Worm (Caenorhabditis elegans) whole organism, L4 larva: ENCODE measurements around the gene Y22D7AR.3.

Experiments
- D1046.2 ChIP-seq: fragments of 200-800 bp; sonication (Bioruptor generic); IDR thresholded peaks from 2 replicates; pipeline ENCODE4 v1.3.6; 2022; ENCODE audit warnings: missing genetic modification characterization, missing compliant biosample characterization
- F10B5.3 ChIP-seq: sonication (generic microtip); optimal IDR thresholded peaks from 2 replicates; lab custom pipeline; 2016; ENCODE audit warnings: mild to moderate bottlenecking, missing genetic modification characterization, missing compliant biosample characterization
- T20F7.1 ChIP-seq: fragments of 200-800 bp; sonication (Bioruptor generic); optimal IDR thresholded peaks from 2 replicates; lab custom pipeline; 2018; ENCODE audit warnings: mild to moderate bottlenecking, missing genetic modification characterization, missing compliant biosample characterization
- Y48G9A.11 ChIP-seq: fragments of 200-800 bp; sonication (Bioruptor generic); IDR thresholded peaks from 2 replicates; pipeline ENCODE4 v1.3.6; 2022; ENCODE audit warnings: missing genetic modification reagents, missing genetic modification characterization, missing compliant biosample characterization
- Y5F2A.4 ChIP-seq: fragments of 200-800 bp; sonication (Bioruptor generic); optimal IDR thresholded peaks from 2 replicates; lab custom pipeline; 2018; ENCODE audit warnings: mild to moderate bottlenecking, missing genetic modification characterization, missing compliant biosample characterization
- aly-2 ChIP-seq: sonication (generic microtip); optimal IDR thresholded peaks from 2 replicates; lab custom pipeline; 2018; ENCODE audit warnings: missing biosample characterization, missing genetic modification characterization
- ama-1 ChIP-seq: fragments of 150-350 bp; optimal IDR thresholded peaks from 2 replicates; lab custom pipeline; 2014; ENCODE audit warnings: inconsistent platforms, mixed read lengths
- ceh-20 ChIP-seq: fragments of 200-800 bp; sonication (Bioruptor generic); IDR thresholded peaks from 2 replicates; pipeline ENCODE4 v1.3.6; 2022; ENCODE audit warnings: missing genetic modification reagents, missing genetic modification characterization, missing compliant biosample characterization
- ceh-28 ChIP-seq: fragments of 150-350 bp; optimal IDR thresholded peaks from 2 replicates; lab custom pipeline; 2014; ENCODE audit warnings: missing biosample characterization, missing genetic modification reagents, missing genetic modification characterization
- ceh-32 ChIP-seq: sonication (generic microtip); optimal IDR thresholded peaks from 2 replicates; lab custom pipeline; 2016; ENCODE audit warnings: mild to moderate bottlenecking, missing genetic modification characterization, missing compliant biosample characterization; ENCODE audit not compliant: poor library complexity
- ceh-44 ChIP-seq: fragments of 200-800 bp; sonication (Bioruptor generic); IDR thresholded peaks from 2 replicates; pipeline ENCODE4 v1.3.6; 2022; ENCODE audit warnings: missing genetic modification reagents, missing genetic modification characterization, missing compliant biosample characterization
- ceh-62 ChIP-seq: sonication (generic microtip); optimal IDR thresholded peaks from 2 replicates; lab custom pipeline; 2017; ENCODE audit warnings: missing biosample characterization, missing genetic modification characterization
- ceh-82 ChIP-seq: sonication (generic microtip); optimal IDR thresholded peaks from 2 replicates; lab custom pipeline; 2017; ENCODE audit warnings: missing biosample characterization, missing genetic modification characterization
- cey-2 ChIP-seq: sonication (generic microtip); optimal IDR thresholded peaks from 3 replicates; lab custom pipeline; 2017; ENCODE audit warnings: missing genetic modification characterization, mild to moderate bottlenecking, missing compliant biosample characterization, antibody characterized with exemption, borderline replicate concordance; ENCODE audit not compliant: insufficient read depth
- ctbp-1 ChIP-seq: fragments of 200-800 bp; sonication (Bioruptor generic); IDR thresholded peaks from 2 replicates; pipeline ENCODE4 v1.3.6; 2022; ENCODE audit warnings: missing genetic modification reagents, missing genetic modification characterization, missing compliant biosample characterization
- daf-8 ChIP-seq: fragments of 200-800 bp; sonication (Bioruptor generic); IDR thresholded peaks from 2 replicates; pipeline ENCODE4 v1.3.6; 2022; ENCODE audit warnings: missing genetic modification characterization, missing compliant biosample characterization
- dmd-8 ChIP-seq: fragments of 200-800 bp; sonication (Bioruptor generic); IDR thresholded peaks from 2 replicates; pipeline ENCODE4 v1.3.6; 2022; ENCODE audit warnings: missing genetic modification characterization, missing compliant biosample characterization
- dpl-1 ChIP-seq: fragments of 150-350 bp; optimal IDR thresholded peaks from 2 replicates; lab custom pipeline; 2014; ENCODE audit warnings: missing biosample characterization, missing genetic modification reagents, missing genetic modification characterization
- egl-27 ChIP-seq: sonication (generic microtip); optimal IDR thresholded peaks from 3 replicates; lab custom pipeline; 2017; ENCODE audit warnings: missing biosample characterization, missing genetic modification reagents, missing genetic modification characterization
- egl-43 ChIP-seq: fragments of 200-800 bp; sonication (Bioruptor generic); IDR thresholded peaks from 2 replicates; pipeline ENCODE4 v1.3.6; 2022; ENCODE audit warnings: missing genetic modification reagents, missing genetic modification characterization, missing compliant biosample characterization
- fkh-10 ChIP-seq: fragments of 150-350 bp; optimal IDR thresholded peaks from 2 replicates; lab custom pipeline; 2014; ENCODE audit warnings: missing biosample characterization, missing genetic modification reagents, missing genetic modification characterization
- hmg-1.1 ChIP-seq: fragments of 200-800 bp; sonication (Bioruptor generic); IDR thresholded peaks from 2 replicates; pipeline ENCODE4 v1.3.6; 2022; ENCODE audit warnings: missing genetic modification reagents, missing genetic modification characterization, missing compliant biosample characterization
- lim-7 ChIP-seq: fragments of 200-800 bp; sonication (Bioruptor generic); IDR thresholded peaks from 2 replicates; pipeline ENCODE4 v1.3.6; 2022; ENCODE audit warnings: missing genetic modification characterization, missing compliant biosample characterization
- lin-1 ChIP-seq: fragments of 200-800 bp; sonication (Bioruptor generic); IDR thresholded peaks from 2 replicates; pipeline ENCODE4 v1.3.6; 2022; ENCODE audit warnings: missing genetic modification reagents, missing genetic modification characterization, missing compliant biosample characterization
- lin-13 ChIP-seq: fragments of 150-350 bp; optimal IDR thresholded peaks from 2 replicates; lab custom pipeline; 2014; ENCODE audit warnings: missing biosample characterization, missing genetic modification reagents, missing genetic modification characterization
- lin-29 ChIP-seq: fragments of 200-800 bp; sonication (Bioruptor generic); IDR thresholded peaks from 2 replicates; pipeline ENCODE4 v1.3.6; 2022; ENCODE audit warnings: missing genetic modification reagents, missing genetic modification characterization, missing compliant biosample characterization
- lin-38 ChIP-seq: fragments of 200-800 bp; sonication (Bioruptor generic); IDR thresholded peaks from 2 replicates; pipeline ENCODE4 v1.3.6; 2022; ENCODE audit warnings: missing genetic modification reagents, missing genetic modification characterization, missing compliant biosample characterization
- madf-5 ChIP-seq, 2 experiments: fragments of 200-800 bp; sonication (Bioruptor generic); IDR thresholded peaks; 2 replicates each; pipeline ENCODE4 v1.3.6; 2022; ENCODE audit warnings: missing compliant biosample characterization in 2 of 2, missing genetic modification characterization in 2 of 2
- mdl-1 ChIP-seq, 2 experiments: fragments of 150-350 bp in 1 of 2; sonication (generic microtip) in 1 of 2; optimal IDR thresholded peaks; 2 replicates each; lab custom pipeline; 2014 to 2017; ENCODE audit warnings: missing biosample characterization in 2 of 2, missing genetic modification characterization in 2 of 2
- mep-1 ChIP-seq: fragments of 150-350 bp; sonication (generic microtip); optimal IDR thresholded peaks from 3 replicates; lab custom pipeline; 2014; ENCODE audit warnings: missing biosample characterization, missing genetic modification characterization
- mxl-2 ChIP-seq: fragments of 200-800 bp; sonication (Bioruptor generic); conservative IDR thresholded peaks from 2 replicates; pipeline ENCODE4 v1.3.6; 2022; ENCODE audit warnings: missing genetic modification reagents, missing genetic modification characterization, missing compliant biosample characterization
- mxl-3 ChIP-seq: fragments of 200-800 bp; sonication (Bioruptor generic); optimal IDR thresholded peaks from 2 replicates; lab custom pipeline; 2018; ENCODE audit warnings: mild to moderate bottlenecking, missing genetic modification characterization, missing compliant biosample characterization
- nhr-10 ChIP-seq: fragments of 150-350 bp; optimal IDR thresholded peaks from 2 replicates; lab custom pipeline; 2014; ENCODE audit warnings: missing biosample characterization, missing genetic modification characterization
- nhr-111 ChIP-seq: fragments of 200-800 bp; sonication (Bioruptor generic); optimal IDR thresholded peaks from 2 replicates; lab custom pipeline; 2018; ENCODE audit warnings: mild to moderate bottlenecking, missing genetic modification characterization, missing compliant biosample characterization
- nhr-237 ChIP-seq: sonication (generic microtip); optimal IDR thresholded peaks from 2 replicates; lab custom pipeline; 2017; ENCODE audit warnings: missing biosample characterization, missing genetic modification characterization
- nhr-25 ChIP-seq: sonication (generic microtip); optimal IDR thresholded peaks from 2 replicates; lab custom pipeline; 2017; ENCODE audit warnings: missing genetic modification characterization, mild to moderate bottlenecking, missing compliant biosample characterization, antibody characterized with exemption, moderate library complexity, borderline replicate concordance; ENCODE audit not compliant: insufficient read depth
- nhr-76 ChIP-seq: fragments of 150-350 bp; optimal IDR thresholded peaks from 2 replicates; lab custom pipeline; 2014; ENCODE audit warnings: missing biosample characterization, missing genetic modification characterization
- nhr-77 ChIP-seq: fragments of 150-350 bp; optimal IDR thresholded peaks from 2 replicates; lab custom pipeline; 2014; ENCODE audit warnings: missing biosample characterization, missing genetic modification characterization
- pha-4 ChIP-seq, 2 experiments: fragments of 150-350 bp in 1 of 2; fragments of 200-800 bp in 1 of 2; sonication (Bioruptor generic) in 1 of 2; IDR thresholded peaks in 1 of 2; optimal IDR thresholded peaks in 1 of 2; 2 replicates each; pipeline versions ENCODE4 v1.3.6 to Lab custom; 2014 to 2022; ENCODE audit warnings: missing genetic modification characterization in 2 of 2, missing genetic modification reagents in 2 of 2, missing biosample characterization in 1 of 2, missing compliant biosample characterization in 1 of 2
- php-3 ChIP-seq: fragments of 200-800 bp; sonication (Bioruptor generic); IDR thresholded peaks from 2 replicates; pipeline ENCODE4 v1.3.6; 2022; ENCODE audit warnings: missing genetic modification reagents, missing genetic modification characterization, missing compliant biosample characterization
- saeg-2 ChIP-seq: fragments of 200-800 bp; sonication (Bioruptor generic); IDR thresholded peaks from 2 replicates; pipeline ENCODE4 v1.3.6; 2022; ENCODE audit warnings: missing genetic modification reagents, missing genetic modification characterization, missing compliant biosample characterization
- snpc-1.2 ChIP-seq: fragments of 200-800 bp; sonication (Bioruptor generic); IDR thresholded peaks from 2 replicates; pipeline ENCODE4 v1.3.6; 2022; ENCODE audit warnings: missing genetic modification reagents, missing genetic modification characterization, missing compliant biosample characterization
- snpc-4 ChIP-seq: fragments of 150-350 bp; optimal IDR thresholded peaks from 2 replicates; lab custom pipeline; 2014; ENCODE audit warnings: missing biosample characterization, missing genetic modification characterization
- unc-130 ChIP-seq: sonication (generic microtip); optimal IDR thresholded peaks from 2 replicates; lab custom pipeline; 2016; ENCODE audit warnings: missing genetic modification reagents, missing genetic modification characterization, missing compliant biosample characterization
- unc-62 ChIP-seq, 3 experiments: fragments of 150-350 bp in 1 of 3; sonication (generic microtip); optimal IDR thresholded peaks in 2 of 3; peaks in 1 of 3; 1 replicate in 1 of 3; 2 replicates in 2 of 3; lab custom pipeline; 2014 to 2017; ENCODE audit warnings: missing biosample characterization in 3 of 3, missing genetic modification characterization in 3 of 3, missing genetic modification reagents in 3 of 3, missing genotype in 1 of 3
- vab-7 ChIP-seq: fragments of 200-800 bp; sonication (Bioruptor generic); IDR thresholded peaks from 2 replicates; pipeline ENCODE4 v1.3.6; 2022; ENCODE audit warnings: missing genetic modification reagents, missing genetic modification characterization, missing compliant biosample characterization
- zfp-3 ChIP-seq: fragments of 200-800 bp; sonication (Bioruptor generic); conservative IDR thresholded peaks from 2 replicates; pipeline ENCODE4 v1.3.6; 2022; ENCODE audit warnings: missing genetic modification reagents, missing genetic modification characterization, missing compliant biosample characterization
- zip-2 ChIP-seq: fragments of 150-350 bp; optimal IDR thresholded peaks from 2 replicates; lab custom pipeline; 2014; ENCODE audit warnings: missing biosample characterization, missing genetic modification characterization
- ztf-7 ChIP-seq: fragments of 150-350 bp; optimal IDR thresholded peaks from 2 replicates; lab custom pipeline; 2014; ENCODE audit warnings: missing biosample characterization, missing genetic modification characterization

Y22D7AR.3 gene

DNA sequence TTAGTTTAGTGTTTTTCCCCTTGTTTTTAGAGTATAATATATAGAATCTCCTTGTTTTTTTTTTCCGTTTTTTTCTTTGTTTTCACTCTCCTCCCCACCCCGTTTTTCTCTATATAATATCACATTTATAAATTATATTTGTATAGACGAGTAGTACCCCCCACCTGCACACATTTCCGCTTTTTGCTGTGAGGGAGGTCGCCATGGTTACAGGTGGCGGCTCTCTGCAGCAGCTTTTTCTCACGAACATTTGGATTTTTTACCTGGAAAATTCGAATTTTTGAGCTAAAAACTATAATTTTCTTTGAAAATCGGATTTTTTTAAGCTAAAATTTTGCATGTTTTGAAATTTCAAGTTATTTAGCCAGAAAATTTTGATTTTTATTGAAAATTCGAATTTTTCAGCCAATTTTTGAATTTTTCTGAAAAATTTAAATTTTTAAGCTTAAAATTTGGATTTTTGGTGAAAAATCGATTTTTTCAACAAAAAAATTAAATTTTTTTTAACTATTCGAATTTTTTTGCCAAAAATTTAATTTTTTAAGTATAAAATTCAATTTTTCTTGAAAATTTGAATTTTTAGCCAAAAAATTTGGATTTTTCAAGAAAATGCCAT is 39.9 kb downstream of the Y22D7AR.3 start:
- TF ChIP-seq fkh-10 (GFP tag; lab: Kevin White, UChicago) (no peak), snpc-1.2 (GFP tag; lab: Robert Waterston, UW) (peak; percentile 56; the same call in 1 of the 2 replicates), zfp-3 (no peak), lim-7 (GFP tag; lab: Robert Waterston, UW) (peak; percentile 67; the same call in 1 of the 2 replicates), ama-1 (peak; percentile 47), ceh-32 (no peak), unc-62 (GFP tag; optimal IDR thresholded peaks at IDR 0.05 in 1 of 2; lab: Kevin White, UChicago) (no peak), unc-62 (tag; optimal IDR thresholded peaks at IDR 0.05; lab: Kevin White, UChicago) (no peak), ztf-7 (tag; lab: Kevin White, UChicago) (no peak), zip-2 (tag; lab: Kevin White, UChicago) (no peak), madf-5 (GFP tag; IDR thresholded peaks at IDR 0.05; lab: Robert Waterston, UW) (peak in 1 of 2 experiments; percentile 63; a peak in 1 of 4 replicates), mep-1 (peak; percentile 28), ctbp-1 (GFP tag; lab: Robert Waterston, UW) (peak; percentile 73), mxl-2 (GFP tag; lab: Robert Waterston, UW) (no peak), ceh-20 (no peak), lin-1 (GFP tag; lab: Robert Waterston, UW) (0 out of 2 replicates have a peak, but pooled peaks have one; percentile 40), nhr-77 (no peak), ceh-82 (tag; lab: Kevin White, UChicago) (no peak), daf-8 (GFP tag; lab: Robert Waterston, UW) (no peak), Y48G9A.11 (GFP tag; lab: Robert Waterston, UW) (peak; percentile 63), pha-4 (GFP tag; IDR thresholded peaks at IDR 0.05; lab: Robert Waterston, UW) (peak; percentile 73), pha-4 (tag; optimal IDR thresholded peaks at IDR 0.05; lab: Kevin White, UChicago) (no peak), ceh-28 (tag; lab: Kevin White, UChicago) (no peak), nhr-237 (tag; lab: Kevin White, UChicago) (no peak), ceh-62 (tag; lab: Kevin White, UChicago) (no peak), D1046.2 (GFP tag; lab: Robert Waterston, UW) (peak; percentile 67; the same call in 1 of the 2 replicates), Y5F2A.4 (GFP tag; lab: Kevin White, UChicago) (peak; percentile 30), nhr-25 (tag; lab: Kevin White, UChicago) (no peak), saeg-2 (GFP tag; lab: Robert Waterston, UW) (no peak), ceh-44 (GFP tag; lab: Robert Waterston, UW) (no peak), F10B5.3 (tag; lab: Kevin White, UChicago) (no peak), mdl-1 (tag; optimal IDR thresholded peaks at IDR 0.05; lab: Kevin White, UChicago) (no peak), lin-38 (GFP tag; lab: Robert Waterston, UW) (peak; percentile 46), dmd-8 (GFP tag; lab: Robert Waterston, UW) (0 out of 2 replicates have a peak, but pooled peaks have one; percentile 15), egl-43 (GFP tag; lab: Robert Waterston, UW) (peak; percentile 83), lin-13 (GFP tag; lab: Kevin White, UChicago) (no peak), nhr-10 (no peak), unc-130 (GFP tag; lab: Kevin White, UChicago) (peak; percentile 51), cey-2 (tag; lab: Kevin White, UChicago) (no peak), hmg-1.1 (no peak), php-3 (GFP tag; lab: Robert Waterston, UW) (no peak), snpc-4 (tag; lab: Kevin White, UChicago) (no peak), aly-2 (tag; lab: Kevin White, UChicago) (no peak), mxl-3 (no peak), dpl-1 (GFP tag; lab: Kevin White, UChicago) (no peak), T20F7.1 (no peak), nhr-111 (peak; percentile 44), lin-29 (GFP tag; lab: Robert Waterston, UW) (no peak), nhr-76 (tag; lab: Kevin White, UChicago) (no peak), vab-7 (GFP tag; lab: Robert Waterston, UW) (peak; percentile 43; the same call in 1 of the 2 replicates), egl-27 (tag; lab: Kevin White, UChicago) (no peak)
